Fruit fly (Drosophila melanogaster) whole organism: Measurements from ENCODE around the gene CG14416.

Experiments used
- CG8478 ChIP-seq: fragments of >200 bp; optimal IDR thresholded peaks from 2 replicates; lab custom pipeline; 2018; ENCODE audit warnings: inconsistent platforms
- Dll ChIP-seq: fragments of >200 bp; optimal IDR thresholded peaks from 2 replicates; lab custom pipeline; 2017
- EcR ChIP-seq, 2 experiments: fragments of >200 bp; optimal IDR thresholded peaks; 2 replicates each; lab custom pipeline; 2017; ENCODE audit warnings: missing biosample characterization in 2 of 2, missing genetic modification characterization in 2 of 2, missing genetic modification reagents in 2 of 2
- pan ChIP-seq: fragments of >200 bp; optimal IDR thresholded peaks from 2 replicates; lab custom pipeline; 2017
- psq ChIP-seq: fragments of >200 bp; optimal IDR thresholded peaks from 2 replicates; lab custom pipeline; 2017
- usp ChIP-seq: fragments of >200 bp; optimal IDR thresholded peaks from 2 replicates; lab custom pipeline; 2017; ENCODE audit warnings: missing biosample characterization, missing genetic modification characterization, mixed read lengths

CG14416 gene

dm6 chrX:2880660-2881059 lies 8.0 kb upstream of the CG14416 start:
- TF ChIP-seq usp (GFP tag; lab: Kevin White, UChicago), result no peak
- TF ChIP-seq psq (lab: Kevin White, UChicago), result no peak
- TF ChIP-seq EcR (GFP tag; optimal IDR thresholded peaks at IDR 0.05; lab: Kevin White, UChicago), result no peak
- no peak for TF ChIP-seq pan (lab: Kevin White, UChicago)
- TF ChIP-seq Dll (lab: Kevin White, UChicago), result no peak
- TF ChIP-seq CG8478 (lab: Kevin White, UChicago), result no peak

dm6 chrX:2877070-2877469 lies 4.4 kb upstream of the CG14416 start:
- TF ChIP-seq psq (lab: Kevin White, UChicago), result no peak
- TF ChIP-seq usp (GFP tag; lab: Kevin White, UChicago), result no peak
- TF ChIP-seq Dll (lab: Kevin White, UChicago), result no peak

dm6 chrX:2876433-2876832 lies 3.8 kb upstream of the CG14416 start, which contains the start of gene CG14417:
Gene CG14417, minus strand, starts transcription at chrX:2876533.
- TF ChIP-seq psq (lab: Kevin White, UChicago) (no peak), pan (lab: Kevin White, UChicago) (no peak), usp (GFP tag; lab: Kevin White, UChicago) (no peak), CG8478 (lab: Kevin White, UChicago) (no peak), Dll (lab: Kevin White, UChicago) (no peak), EcR (GFP tag; optimal IDR thresholded peaks at IDR 0.05; lab: Kevin White, UChicago) (no peak)

dm6 chrX:2869430-2869829 lies 3.2 kb downstream of the CG14416 start:
- TF ChIP-seq usp (GFP tag; lab: Kevin White, UChicago) (no peak), pan (lab: Kevin White, UChicago) (no peak), EcR (GFP tag; optimal IDR thresholded peaks at IDR 0.05; lab: Kevin White, UChicago) (no peak), CG8478 (lab: Kevin White, UChicago) (no peak), psq (lab: Kevin White, UChicago) (no peak), Dll (lab: Kevin White, UChicago) (no peak)

dm6 chrX:2860955-2861354 lies 11.7 kb downstream of the CG14416 start:
- TF ChIP-seq CG8478 (lab: Kevin White, UChicago), result no peak
- no peak for TF ChIP-seq EcR (GFP tag; optimal IDR thresholded peaks at IDR 0.05; lab: Kevin White, UChicago)
- TF ChIP-seq psq (lab: Kevin White, UChicago), result no peak
- TF ChIP-seq Dll (lab: Kevin White, UChicago), result no peak
